Fruit fly (Drosophila melanogaster): ENCODE measurements around the gene CG33493.

CG33493 gene

DNA sequence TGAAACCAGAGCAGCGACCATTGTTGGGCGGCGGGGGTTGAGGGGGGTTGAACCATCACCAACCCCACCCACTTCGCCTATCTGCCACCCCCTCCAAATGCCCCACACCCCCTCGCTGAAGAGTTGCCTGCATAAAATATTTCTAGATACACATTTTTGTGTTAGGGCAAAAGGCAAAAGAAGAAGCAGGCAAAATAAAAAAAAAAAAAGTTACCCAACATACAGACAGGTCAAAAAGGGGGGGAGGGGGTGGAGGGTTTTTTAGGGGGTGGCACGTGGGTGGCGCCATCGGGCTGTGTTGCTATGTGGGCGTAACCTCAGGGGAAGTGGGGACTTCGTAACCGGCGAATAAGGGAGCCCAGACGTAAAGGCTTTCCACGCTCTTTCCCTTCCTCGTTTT is 20.4 kb downstream of the CG33493 start:
- TF ChIP-seq CG17801 (GFP tag; optimal IDR thresholded peaks at IDR 0.05; ENCODE audit: partially characterized antibody): no peak

dm6 chr3L:10669592-10670400 is 23.2 kb downstream of the CG33493 start:
- no peak for TF ChIP-seq CG17801 (GFP tag; optimal IDR thresholded peaks at IDR 0.05; ENCODE audit: partially characterized antibody)

- no peak for TF ChIP-seq CG17801 (GFP tag; optimal IDR thresholded peaks at IDR 0.05; ENCODE audit: partially characterized antibody)
Observed at dm6 chr3L:10667341-10667740, 25.6 kb downstream of the CG33493 start.

DNA sequence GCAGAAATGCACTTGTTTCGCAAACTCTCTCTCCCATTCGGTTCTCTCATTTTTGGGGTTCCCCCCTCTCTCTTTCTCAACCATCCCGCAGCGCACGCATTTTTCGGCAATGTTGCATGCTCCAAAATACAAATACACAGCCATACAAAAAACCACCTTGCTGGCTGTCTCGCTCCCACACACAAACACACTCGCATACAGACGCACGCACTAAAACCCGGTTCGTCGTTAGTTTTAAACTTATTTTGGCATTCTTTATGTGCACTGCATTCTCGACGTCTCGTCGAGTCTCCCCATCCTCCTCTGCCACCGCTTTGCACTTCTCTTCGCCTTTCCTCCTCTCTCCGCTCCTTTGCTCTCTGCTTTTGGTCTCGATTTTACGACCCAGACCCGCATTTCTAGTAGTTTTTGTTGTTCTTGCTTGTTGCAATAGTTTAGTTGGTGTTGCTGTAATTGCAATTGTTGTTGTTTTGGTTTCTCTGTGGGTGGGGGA is 26.4 kb downstream of the CG33493 start:
- TF ChIP-seq CG17801 (GFP tag; optimal IDR thresholded peaks at IDR 0.05; ENCODE audit: partially characterized antibody): no peak

DNA sequence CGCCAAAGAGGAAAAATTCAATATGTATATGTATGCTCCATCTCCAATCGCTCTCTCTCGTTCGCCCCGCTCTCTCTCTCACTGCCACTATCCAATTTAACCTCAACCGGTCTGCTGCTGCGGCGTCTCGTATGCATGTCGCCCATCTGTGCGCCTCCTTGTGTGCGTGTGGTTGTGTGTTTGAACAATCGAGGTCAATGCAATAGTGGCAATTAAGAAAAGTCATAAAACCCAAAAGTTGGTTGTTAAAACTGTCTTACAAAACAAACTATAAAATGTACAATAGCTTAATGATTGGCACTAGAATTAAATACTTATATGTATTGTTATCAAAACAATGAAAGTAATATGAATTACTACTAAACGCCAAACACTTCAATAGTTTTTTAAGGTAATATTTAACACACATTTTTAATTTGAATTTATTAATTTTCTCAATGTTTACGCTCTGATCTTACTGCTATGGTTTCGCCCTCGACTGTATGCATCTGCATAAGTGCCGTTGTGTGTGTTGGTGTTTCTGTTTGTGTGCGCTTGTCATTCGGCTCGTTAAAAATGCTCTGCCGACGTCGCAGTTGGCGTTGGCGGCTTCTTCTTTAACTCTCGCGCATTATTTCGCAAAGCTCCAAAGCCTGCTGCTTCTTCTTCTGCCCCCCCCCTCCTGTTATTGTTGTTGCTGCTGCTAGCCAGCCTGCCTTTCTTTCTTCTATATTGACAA is 27.4 kb downstream of the CG33493 start:
- peak; percentile 98 for TF ChIP-seq CG17801 (GFP tag; optimal IDR thresholded peaks at IDR 0.05; ENCODE audit: partially characterized antibody)

DNA sequence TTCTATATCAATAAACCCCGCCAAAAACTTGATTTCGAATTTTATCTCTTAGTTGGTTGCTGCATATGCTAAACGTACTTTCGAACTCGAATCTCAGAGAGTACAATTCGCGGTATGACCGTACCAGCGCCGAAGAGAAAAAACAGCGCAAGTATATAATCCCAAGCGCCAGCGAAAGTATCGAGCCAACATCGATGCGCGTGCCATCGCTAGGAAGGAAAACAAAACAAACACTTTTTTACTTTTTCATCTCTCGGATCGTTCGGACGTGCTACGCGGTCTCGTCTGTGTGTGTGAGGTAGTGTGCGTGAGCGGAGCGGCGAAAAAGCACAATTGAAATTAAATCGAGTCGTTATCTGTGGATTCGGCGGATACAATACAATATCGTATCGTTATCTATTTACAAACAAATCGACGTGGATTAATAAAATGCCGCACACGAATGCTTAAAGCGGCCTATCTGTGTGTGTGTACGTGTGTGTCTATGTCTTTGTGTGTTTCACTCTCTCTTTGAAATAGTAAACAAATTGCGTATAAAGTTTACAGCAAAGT is 28.4 kb downstream of the CG33493 start, which contains the start of gene simj:
simj (plus strand) TSS at position 229 of the 552 bp plus-strand sequence.
- peak; percentile 79 for TF ChIP-seq CG17801 (GFP tag; optimal IDR thresholded peaks at IDR 0.05; ENCODE audit: partially characterized antibody)

DNA sequence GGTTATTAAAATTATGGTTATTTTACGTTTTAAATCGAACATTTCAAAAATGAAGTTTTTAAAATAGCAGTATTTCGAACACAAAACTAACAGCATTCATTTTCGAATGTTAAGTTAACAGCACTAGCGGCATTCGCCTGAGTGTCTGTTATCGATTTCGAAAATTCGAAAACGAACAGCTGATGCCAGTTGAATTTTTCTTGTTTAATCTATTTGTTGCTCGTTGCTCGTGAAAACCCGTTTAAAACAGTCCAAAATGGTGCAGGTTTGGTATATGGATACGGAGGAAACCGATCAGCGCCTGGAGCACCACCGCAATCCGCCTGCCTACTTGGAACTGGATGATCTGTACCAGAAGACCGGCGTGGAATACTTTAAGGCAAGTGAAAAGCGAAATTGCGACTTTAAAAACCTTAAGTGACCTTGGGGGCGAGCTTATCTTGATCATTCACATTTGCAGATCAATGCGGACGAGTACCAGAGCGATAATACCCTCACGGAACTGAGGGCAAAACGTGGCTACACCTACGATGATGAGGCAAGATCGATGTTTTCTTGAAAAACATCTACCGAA is 29.7 kb downstream of the CG33493 start, which contains the start of gene Adi1:
Adi1 (plus strand) TSS at position 187 of the 574 bp plus-strand sequence.
- TF ChIP-seq CG17801 (GFP tag; optimal IDR thresholded peaks at IDR 0.05; ENCODE audit: partially characterized antibody): no peak

- peak; percentile 53 for TF ChIP-seq CG17801 (GFP tag; optimal IDR thresholded peaks at IDR 0.05; ENCODE audit: partially characterized antibody)
Observed at dm6 chr3L:10660744-10661589, 32.0 kb downstream of the CG33493 start, which contains the start of the genes CG32066 and CG8003. Gene CG32066, minus strand, starts transcription at chr3L:10661013. Gene CG8003, plus strand, starts transcription at chr3L:10661475.

DNA sequence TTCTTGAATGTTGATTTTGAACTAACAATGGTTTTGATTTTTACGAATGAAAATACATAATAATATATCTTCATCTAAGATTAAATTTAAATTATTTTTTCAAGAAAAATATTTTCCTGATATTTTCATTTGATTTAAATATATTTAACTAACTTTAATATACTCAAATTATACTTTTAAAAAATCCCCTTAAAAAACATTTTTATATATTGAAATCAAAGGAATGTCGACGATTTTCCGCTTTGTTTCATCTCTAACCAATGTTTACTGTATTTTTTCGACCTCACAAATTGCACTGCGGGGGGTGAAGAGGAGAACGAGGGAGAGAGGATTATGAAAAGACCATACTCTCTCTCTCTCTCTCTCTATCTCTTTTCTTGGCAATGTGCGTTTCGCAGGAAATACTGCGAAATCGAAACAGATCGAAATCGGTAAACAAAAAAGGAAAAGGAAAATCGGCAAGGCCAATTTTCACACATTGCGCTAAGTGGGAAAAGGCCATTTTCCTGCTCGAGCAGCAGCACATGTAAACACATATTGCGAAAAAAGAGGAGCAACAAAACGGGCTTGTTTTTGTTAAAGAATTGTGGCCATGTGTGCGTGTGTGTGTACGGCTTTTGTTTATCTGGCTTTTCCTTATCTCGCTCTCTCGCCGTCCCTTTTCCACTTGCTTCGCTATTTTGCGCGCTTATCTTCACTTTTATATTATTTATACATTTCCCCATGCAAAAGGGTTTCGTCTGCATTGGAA is 32.8 kb downstream of the CG33493 start:
- no peak for TF ChIP-seq CG17801 (GFP tag; optimal IDR thresholded peaks at IDR 0.05; ENCODE audit: partially characterized antibody)

dm6 chr3L:10659524-10659923 is 33.4 kb downstream of the CG33493 start:
- TF ChIP-seq CG17801 (GFP tag; optimal IDR thresholded peaks at IDR 0.05; ENCODE audit: partially characterized antibody): no peak

DNA sequence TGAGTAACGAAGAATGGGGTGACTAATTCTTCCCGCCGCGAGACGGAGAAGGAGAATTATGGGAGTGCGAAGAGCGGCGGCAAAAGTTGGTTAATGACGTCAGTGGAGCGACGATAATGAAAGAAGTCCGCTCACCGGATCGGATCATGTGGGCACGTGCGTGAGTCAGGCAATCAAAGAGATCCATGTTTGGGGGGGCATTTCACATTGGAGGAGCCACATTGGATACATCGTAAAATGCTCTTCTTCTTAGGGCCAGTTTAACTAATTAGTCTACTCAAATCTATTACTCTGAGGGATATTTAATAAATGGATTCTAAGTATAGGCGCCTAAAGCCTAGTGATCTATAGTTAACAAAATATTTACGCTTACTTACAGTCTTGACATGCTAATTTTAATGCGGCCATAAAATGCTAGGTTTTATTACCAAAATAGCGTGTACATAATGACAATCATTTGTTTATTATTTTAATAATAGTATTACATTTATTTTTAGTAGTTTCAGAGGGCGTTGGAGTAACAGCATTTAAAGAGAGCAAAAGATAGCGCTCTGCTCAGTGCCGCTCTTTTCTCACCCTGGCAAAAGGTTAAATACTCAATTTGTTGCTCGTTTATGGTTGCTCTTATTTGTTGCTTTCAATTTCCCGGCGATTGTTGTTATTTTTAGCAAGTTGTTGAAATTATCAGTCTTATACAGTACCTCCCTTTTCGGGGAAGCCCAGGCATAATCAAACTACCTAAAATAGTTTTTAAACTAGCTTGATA is 34.4 kb downstream of the CG33493 start:
- no peak for TF ChIP-seq CG17801 (GFP tag; optimal IDR thresholded peaks at IDR 0.05; ENCODE audit: partially characterized antibody)

dm6 chr3L:10657311-10657710 is 35.7 kb downstream of the CG33493 start:
- no peak for TF ChIP-seq CG17801 (GFP tag; optimal IDR thresholded peaks at IDR 0.05; ENCODE audit: partially characterized antibody)
